Worm (Caenorhabditis elegans): ENCODE results near the gene puf-9.

puf-9 gene

ce11 chrX:5803492-5803891, 37.9 kb upstream of the puf-9 start:
- TF ChIP-seq hlh-15 (tag; optimal IDR thresholded peaks at IDR 0.05) (no peak), sox-2 (GFP tag; IDR thresholded peaks at IDR 0.05) (no peak), nfya-1 (tag; optimal IDR thresholded peaks at IDR 0.05) (no peak), lin-11 (tag; optimal IDR thresholded peaks at IDR 0.05) (no peak), ref-2 (tag; optimal IDR thresholded peaks at IDR 0.05) (no peak), npax-4 (tag; optimal IDR thresholded peaks at IDR 0.05) (no peak), unc-55 (GFP tag; optimal IDR thresholded peaks at IDR 0.05) (no peak), ceh-31 (tag; optimal IDR thresholded peaks at IDR 0.05) (no peak), mec-3 (tag; optimal IDR thresholded peaks at IDR 0.05; ENCODE audit: borderline replicate concordance) (no peak), ceh-6 (GFP tag; optimal IDR thresholded peaks at IDR 0.05) (no peak), elt-2 (tag; optimal IDR thresholded peaks at IDR 0.05) (no peak), C38D4.7 (GFP tag; optimal IDR thresholded peaks at IDR 0.05) (no peak), hlh-8 (tag; optimal IDR thresholded peaks at IDR 0.05) (no peak), pha-2 (tag; optimal IDR thresholded peaks at IDR 0.05) (no peak), pag-3 (tag; optimal IDR thresholded peaks at IDR 0.05; ENCODE audit: borderline replicate concordance) (no peak), fax-1 (tag; optimal IDR thresholded peaks at IDR 0.05) (no peak)

DNA sequence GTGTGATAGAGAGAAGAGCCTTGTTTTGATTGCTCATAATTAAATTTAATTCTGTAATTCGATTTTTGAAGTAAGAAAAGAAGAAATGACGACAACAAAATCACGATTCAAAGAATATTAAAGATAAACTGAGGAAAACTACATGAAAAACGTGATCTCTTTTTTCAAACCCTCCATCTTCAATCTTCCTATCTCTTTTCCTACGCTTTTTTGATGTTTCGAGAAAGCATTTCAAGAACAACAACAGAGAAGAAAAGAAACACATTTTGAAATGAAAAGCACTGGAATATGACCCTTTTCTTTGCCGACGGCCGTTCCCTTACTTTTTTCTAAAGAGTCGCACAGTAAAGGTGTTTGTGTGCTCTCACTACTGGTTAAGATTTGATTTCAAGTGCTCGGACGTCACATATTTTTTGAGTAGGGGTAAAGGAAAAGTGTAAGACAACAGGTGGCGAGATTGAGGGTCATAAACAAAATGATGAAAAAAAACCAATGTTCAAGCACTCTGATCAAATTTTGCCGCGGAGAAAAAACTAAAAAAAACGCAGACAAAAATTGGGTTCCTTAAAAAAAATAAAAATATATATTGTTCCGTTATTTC, 35.4 kb upstream of the puf-9 start, which contains the start of gene F13D11.3:
F13D11.3 (minus strand) TSS at position 51 of the 601 bp plus-strand sequence.
- no peak for TF ChIP-seq pat-9 (tag; optimal IDR thresholded peaks at IDR 0.05)
- no peak for TF ChIP-seq lim-6 (tag; optimal IDR thresholded peaks at IDR 0.05)
- no peak for TF ChIP-seq nhr-232 (tag; optimal IDR thresholded peaks at IDR 0.05)
- TF ChIP-seq sdc-2 (tag; optimal IDR thresholded peaks at IDR 0.05) = no peak
- no peak for TF ChIP-seq sox-4 (tag; optimal IDR thresholded peaks at IDR 0.05)

ce11 chrX:5810677-5811076, 30.7 kb upstream of the puf-9 start:
- TF ChIP-seq fkh-6 (tag; optimal IDR thresholded peaks at IDR 0.05) (no peak), pros-1 (tag; optimal IDR thresholded peaks at IDR 0.05) (no peak), nhr-232 (tag; optimal IDR thresholded peaks at IDR 0.05) (no peak), sox-4 (tag; optimal IDR thresholded peaks at IDR 0.05) (no peak), ztf-16 (tag; optimal IDR thresholded peaks at IDR 0.05) (no peak), ama-1 (optimal IDR thresholded peaks at IDR 0.05) (no peak), C38D4.7 (GFP tag; optimal IDR thresholded peaks at IDR 0.05) (no peak), madf-2 (tag; optimal IDR thresholded peaks at IDR 0.05) (no peak), sdc-2 (tag; optimal IDR thresholded peaks at IDR 0.05) (no peak), pat-9 (tag; optimal IDR thresholded peaks at IDR 0.05) (no peak), elt-4 (tag; optimal IDR thresholded peaks at IDR 0.05) (no peak), unc-42 (tag; optimal IDR thresholded peaks at IDR 0.05) (no peak), hlh-30 (tag; optimal IDR thresholded peaks at IDR 0.05; ENCODE audit: insufficient read depth) (no peak)

- TF ChIP-seq eyg-1 (tag; optimal IDR thresholded peaks at IDR 0.05) = peak; percentile 77
- TF ChIP-seq fkh-10 (GFP tag; optimal IDR thresholded peaks at IDR 0.05) = peak; percentile 61
- peak; percentile 37 for TF ChIP-seq ttx-3 (tag; optimal IDR thresholded peaks at IDR 0.05)
- TF ChIP-seq nhr-11 (tag; optimal IDR thresholded peaks at IDR 0.05) = no peak
- TF ChIP-seq unc-42 (tag; optimal IDR thresholded peaks at IDR 0.05) = peak; percentile 70
- peak; percentile 83 for TF ChIP-seq sdc-2 (tag; optimal IDR thresholded peaks at IDR 0.05)
- no peak for TF ChIP-seq Y22D7AL.16 (tag; optimal IDR thresholded peaks at IDR 0.05)
- TF ChIP-seq K02D7.2 (tag; optimal IDR thresholded peaks at IDR 0.05) = peak; percentile 30
- TF ChIP-seq dmd-4 (tag; optimal IDR thresholded peaks at IDR 0.05; ENCODE audit: borderline replicate concordance) = peak; percentile 82
- peak; percentile 62 for TF ChIP-seq pat-9 (tag; optimal IDR thresholded peaks at IDR 0.05)
- TF ChIP-seq ceh-9 (tag; optimal IDR thresholded peaks at IDR 0.05) = no peak
- TF ChIP-seq pqm-1 (tag; optimal IDR thresholded peaks at IDR 0.05) = peak; percentile 10
- TF ChIP-seq npax-4 (tag; optimal IDR thresholded peaks at IDR 0.05) = no peak
- TF ChIP-seq T23F11.4 (GFP tag; optimal IDR thresholded peaks at IDR 0.05) = peak; percentile 73
- TF ChIP-seq rnt-1 (tag; optimal IDR thresholded peaks at IDR 0.05) = peak; percentile 99
- TF ChIP-seq lim-6 (tag; optimal IDR thresholded peaks at IDR 0.05) = no peak
- TF ChIP-seq hlh-15 (tag; optimal IDR thresholded peaks at IDR 0.05) = no peak
- peak; percentile 97 for TF ChIP-seq tbx-2 (tag; optimal IDR thresholded peaks at IDR 0.05)
- no peak for TF ChIP-seq pax-1 (tag; optimal IDR thresholded peaks at IDR 0.05)
- TF ChIP-seq K09A11.1 (tag; optimal IDR thresholded peaks at IDR 0.05; ENCODE audit: insufficient read depth) = no peak
- peak; percentile 28 for TF ChIP-seq fkh-6 (tag; optimal IDR thresholded peaks at IDR 0.05)
- TF ChIP-seq dve-1 (tag; optimal IDR thresholded peaks at IDR 0.05) = peak; percentile 76
- peak; percentile 87 for TF ChIP-seq ceh-18 (tag; optimal IDR thresholded peaks at IDR 0.05)
- no peak for TF ChIP-seq mec-3 (tag; optimal IDR thresholded peaks at IDR 0.05; ENCODE audit: borderline replicate concordance)
- peak; percentile 99 for TF ChIP-seq ceh-34 (tag; optimal IDR thresholded peaks at IDR 0.05)
Observed at ce11 chrX:5811997-5812562, 29.3 kb upstream of the puf-9 start.
